Worm (Caenorhabditis elegans) whole organism, young adult: ENCODE results near the gene lin-3.
A peak's percentile ranks its signal among the peaks of the same experiment; 100 is the strongest.

Source experiments
- F22D6.2 ChIP-seq: sonication (generic microtip); optimal IDR thresholded peaks from 2 replicates; lab custom pipeline; 2016; ENCODE audit warnings: mild to moderate bottlenecking, missing genetic modification characterization, missing compliant biosample characterization
- F23B12.7 ChIP-seq: sonication (generic microtip); optimal IDR thresholded peaks from 2 replicates; lab custom pipeline; 2017; ENCODE audit warnings: missing genetic modification characterization, mild to moderate bottlenecking, missing compliant biosample characterization, antibody characterized with exemption, moderate library complexity; ENCODE audit not compliant: insufficient read depth
- F33H1.4 ChIP-seq: fragments of 200-800 bp; sonication (Bioruptor generic); IDR thresholded peaks from 2 replicates; pipeline ENCODE4 v1.3.6; 2022; ENCODE audit warnings: missing genetic modification reagents, missing genetic modification characterization, missing compliant biosample characterization
- K11D2.4 ChIP-seq: fragments of 200-800 bp; sonication (Bioruptor generic); IDR thresholded peaks from 2 replicates; pipeline ENCODE4 v1.3.6; 2022; ENCODE audit warnings: missing genetic modification reagents, missing genetic modification characterization, missing compliant biosample characterization
- ama-1 ChIP-seq, 3 experiments: fragments of 150-350 bp in 1 of 3; sonication (generic microtip) in 2 of 3; optimal IDR thresholded peaks; 2 replicates each; lab custom pipeline; 2014 to 2018; ENCODE audit warnings: missing biosample characterization in 2 of 3, missing genetic modification characterization in 2 of 3, missing genetic modification reagents in 2 of 3
- aptf-2 ChIP-seq: fragments of 200-800 bp; sonication (Bioruptor generic); conservative IDR thresholded peaks from 2 replicates; pipeline ENCODE4 v1.3.6; 2022; ENCODE audit warnings: missing genetic modification reagents, missing genetic modification characterization, missing compliant biosample characterization
- aptf-3 ChIP-seq: fragments of 200-800 bp; sonication (Bioruptor generic); IDR thresholded peaks from 2 replicates; pipeline ENCODE4 v1.3.6; 2022; ENCODE audit warnings: missing genetic modification characterization, missing compliant biosample characterization
- athp-1 ChIP-seq: sonication (generic microtip); optimal IDR thresholded peaks from 2 replicates; lab custom pipeline; 2017; ENCODE audit warnings: mild to moderate bottlenecking, missing genetic modification characterization, missing compliant biosample characterization
- attf-6 ChIP-seq: fragments of 200-800 bp; sonication (Bioruptor generic); IDR thresholded peaks from 2 replicates; pipeline ENCODE4 v1.3.6; 2022; ENCODE audit warnings: missing genetic modification reagents, missing genetic modification characterization, missing compliant biosample characterization
- bed-1 ChIP-seq: fragments of 200-800 bp; sonication (Bioruptor generic); IDR thresholded peaks from 2 replicates; pipeline ENCODE4 v1.3.6; 2022; ENCODE audit warnings: missing genetic modification reagents, missing genetic modification characterization, missing compliant biosample characterization
- bed-2 ChIP-seq: fragments of 200-800 bp; sonication (Bioruptor generic); IDR thresholded peaks from 2 replicates; pipeline ENCODE4 v1.3.6; 2022; ENCODE audit warnings: missing genetic modification reagents, missing genetic modification characterization, missing compliant biosample characterization
- ccch-3 ChIP-seq: fragments of 200-800 bp; sonication (Bioruptor generic); optimal IDR thresholded peaks from 2 replicates; lab custom pipeline; 2018; ENCODE audit warnings: mild to moderate bottlenecking, missing genetic modification characterization, missing compliant biosample characterization
- cebp-1 ChIP-seq, 2 experiments: fragments of 200-800 bp in 1 of 2; sonication (Bioruptor generic) in 1 of 2; sonication (generic microtip) in 1 of 2; IDR thresholded peaks in 1 of 2; optimal IDR thresholded peaks in 1 of 2; 2 replicates each; pipeline versions ENCODE4 v1.3.6 to Lab custom; 2017 to 2022; ENCODE audit warnings: missing compliant biosample characterization in 2 of 2, missing genetic modification characterization in 2 of 2, mild to moderate bottlenecking in 1 of 2, missing genetic modification reagents in 1 of 2, moderate library complexity in 1 of 2
- cebp-2 ChIP-seq: fragments of 200-800 bp; sonication (Bioruptor generic); IDR thresholded peaks from 2 replicates; pipeline ENCODE4 v1.3.6; 2022; ENCODE audit warnings: missing genetic modification characterization, missing compliant biosample characterization
- ceh-79 ChIP-seq: sonication (generic microtip); optimal IDR thresholded peaks from 2 replicates; lab custom pipeline; 2017; ENCODE audit warnings: mild to moderate bottlenecking, missing genetic modification characterization, missing compliant biosample characterization
- dpff-1 ChIP-seq: sonication (generic microtip); optimal IDR thresholded peaks from 2 replicates; lab custom pipeline; 2017; ENCODE audit warnings: mild to moderate bottlenecking, missing genetic modification characterization, missing compliant biosample characterization
- egl-18 ChIP-seq: fragments of 200-800 bp; sonication (Bioruptor generic); IDR thresholded peaks from 2 replicates; pipeline ENCODE4 v1.3.6; 2022; ENCODE audit warnings: missing genetic modification reagents, missing genetic modification characterization, missing compliant biosample characterization
- egl-44 ChIP-seq: fragments of 200-800 bp; sonication (Bioruptor generic); IDR thresholded peaks from 2 replicates; pipeline ENCODE4 v1.3.6; 2022; ENCODE audit warnings: missing genetic modification reagents, missing genetic modification characterization, missing compliant biosample characterization
- ekl-4 ChIP-seq: fragments of 200-800 bp; sonication (Bioruptor generic); IDR thresholded peaks from 2 replicates; pipeline ENCODE4 v1.3.6; 2022; ENCODE audit warnings: missing genetic modification reagents, missing genetic modification characterization, missing compliant biosample characterization
- fkh-3 ChIP-seq: sonication (generic microtip); optimal IDR thresholded peaks from 2 replicates; lab custom pipeline; 2016; ENCODE audit warnings: mild to moderate bottlenecking, missing genetic modification characterization, missing compliant biosample characterization
- gei-17 ChIP-seq: fragments of 200-800 bp; sonication (Bioruptor generic); optimal IDR thresholded peaks from 2 replicates; lab custom pipeline; 2018; ENCODE audit warnings: mild to moderate bottlenecking, missing genetic modification characterization, missing compliant biosample characterization
- hlh-12 ChIP-seq: sonication (generic microtip); optimal IDR thresholded peaks from 2 replicates; lab custom pipeline; 2016; ENCODE audit warnings: missing genetic modification characterization, missing compliant biosample characterization
- hlh-26 ChIP-seq: fragments of 200-800 bp; sonication (Bioruptor generic); conservative IDR thresholded peaks from 2 replicates; pipeline ENCODE4 v1.3.6; 2022; ENCODE audit warnings: missing genetic modification reagents, missing genetic modification characterization, missing compliant biosample characterization
- hmg-1.2 ChIP-seq: fragments of 200-800 bp; sonication (Bioruptor generic); IDR thresholded peaks from 2 replicates; pipeline ENCODE4 v1.3.6; 2022; ENCODE audit warnings: missing genetic modification reagents, missing genetic modification characterization, missing compliant biosample characterization
- hmg-20 ChIP-seq: fragments of 200-800 bp; sonication (Bioruptor generic); IDR thresholded peaks from 2 replicates; pipeline ENCODE4 v1.3.6; 2022; ENCODE audit warnings: missing genetic modification reagents, missing genetic modification characterization, missing compliant biosample characterization
- lag-1 ChIP-seq: fragments of 200-800 bp; sonication (Bioruptor generic); IDR thresholded peaks from 2 replicates; pipeline ENCODE4 v1.3.6; 2022; ENCODE audit warnings: missing genetic modification reagents, missing genetic modification characterization, missing compliant biosample characterization
- lin-35 ChIP-seq, 3 experiments: fragments of 150-350 bp in 2 of 3; sonication (generic microtip) in 1 of 3; optimal IDR thresholded peaks; 2 replicates each; lab custom pipeline; 2014 to 2018; ENCODE audit warnings: missing biosample characterization in 3 of 3, missing genetic modification characterization in 3 of 3, missing genetic modification reagents in 3 of 3
- lin-40 ChIP-seq: sonication (generic microtip); optimal IDR thresholded peaks from 2 replicates; lab custom pipeline; 2016; ENCODE audit warnings: missing genetic modification characterization, mild to moderate bottlenecking, missing compliant biosample characterization, missing genotype, missing genetic modification reagents
- lin-54 ChIP-seq: fragments of 200-800 bp; sonication (Bioruptor generic); optimal IDR thresholded peaks from 2 replicates; lab custom pipeline; 2018; ENCODE audit warnings: mild to moderate bottlenecking, missing genetic modification characterization, missing compliant biosample characterization
- lsl-1 ChIP-seq: fragments of 200-800 bp; sonication (Bioruptor generic); optimal IDR thresholded peaks from 2 replicates; lab custom pipeline; 2018; ENCODE audit warnings: mild to moderate bottlenecking, missing genetic modification characterization, moderate library complexity, missing compliant biosample characterization
- lsy-27 ChIP-seq: sonication (generic microtip); optimal IDR thresholded peaks from 2 replicates; lab custom pipeline; 2017; ENCODE audit warnings: missing genetic modification characterization, mild to moderate bottlenecking, missing compliant biosample characterization, antibody characterized with exemption, missing genotype, borderline replicate concordance; ENCODE audit not compliant: insufficient read depth
- madf-10 ChIP-seq: sonication (generic microtip); optimal IDR thresholded peaks from 2 replicates; lab custom pipeline; 2016; ENCODE audit warnings: mild to moderate bottlenecking, missing genetic modification characterization, missing compliant biosample characterization
- madf-8 ChIP-seq: fragments of 200-800 bp; sonication (Bioruptor generic); conservative IDR thresholded peaks from 2 replicates; pipeline ENCODE4 v1.3.6; 2022; ENCODE audit warnings: missing genetic modification reagents, missing genetic modification characterization, missing compliant biosample characterization
- pbrm-1 ChIP-seq: fragments of 200-800 bp; sonication (Bioruptor generic); IDR thresholded peaks from 2 replicates; pipeline ENCODE4 v1.3.6; 2022; ENCODE audit warnings: missing genetic modification reagents, missing genetic modification characterization, missing compliant biosample characterization
- pha-4 ChIP-seq: fragments of 150-350 bp; sonication (generic microtip); optimal IDR thresholded peaks from 2 replicates; lab custom pipeline; 2014; ENCODE audit warnings: missing biosample characterization, missing genetic modification reagents, missing genetic modification characterization
- repo-1 ChIP-seq: sonication (generic microtip); optimal IDR thresholded peaks from 2 replicates; lab custom pipeline; 2017; ENCODE audit warnings: mild to moderate bottlenecking, missing genetic modification characterization, missing compliant biosample characterization
- rpc-1 ChIP-seq, 2 experiments: fragments of 150-350 bp in 1 of 2; sonication (generic microtip) in 1 of 2; optimal IDR thresholded peaks; 2 replicates each; lab custom pipeline; 2014 to 2018; ENCODE audit warnings: missing biosample characterization in 1 of 2, missing genetic modification characterization in 1 of 2, missing genetic modification reagents in 1 of 2, missing genotype in 1 of 2
- snpc-1.1 ChIP-seq: sonication (generic microtip); optimal IDR thresholded peaks from 2 replicates; lab custom pipeline; 2017; ENCODE audit warnings: missing genetic modification characterization, mild to moderate bottlenecking, missing compliant biosample characterization, antibody characterized with exemption, moderate library complexity, missing genotype, missing genetic modification reagents; ENCODE audit not compliant: insufficient read depth
- snpc-1.3 ChIP-seq: sonication (generic microtip); optimal IDR thresholded peaks from 2 replicates; lab custom pipeline; 2017; ENCODE audit warnings: missing genetic modification characterization, mild to moderate bottlenecking, missing compliant biosample characterization, antibody characterized with exemption, moderate library complexity, missing genotype, missing genetic modification reagents; ENCODE audit not compliant: insufficient read depth
- snpc-3.4 ChIP-seq: sonication (generic microtip); optimal IDR thresholded peaks from 2 replicates; lab custom pipeline; 2017; ENCODE audit warnings: missing genetic modification characterization, mild to moderate bottlenecking, missing compliant biosample characterization, antibody characterized with exemption, moderate library complexity, missing genotype, missing genetic modification reagents
- tbx-9 ChIP-seq: sonication (generic microtip); optimal IDR thresholded peaks from 2 replicates; lab custom pipeline; 2016; ENCODE audit warnings: borderline replicate concordance, missing genetic modification characterization, inconsistent platforms, missing compliant biosample characterization
- unc-130 ChIP-seq: sonication (generic microtip); optimal IDR thresholded peaks from 2 replicates; lab custom pipeline; 2016; ENCODE audit warnings: missing genetic modification reagents, missing genetic modification characterization, missing compliant biosample characterization
- unc-62 ChIP-seq: fragments of 150-350 bp; optimal IDR thresholded peaks from 2 replicates; lab custom pipeline; 2014; ENCODE audit warnings: missing biosample characterization, missing genetic modification reagents, missing genetic modification characterization
- ztf-25 ChIP-seq: fragments of 200-800 bp; sonication (Bioruptor generic); IDR thresholded peaks from 2 replicates; pipeline ENCODE4 v1.3.6; 2022; ENCODE audit warnings: missing genetic modification reagents, missing genetic modification characterization, missing compliant biosample characterization
- ztf-26 ChIP-seq: sonication (generic microtip); optimal IDR thresholded peaks from 2 replicates; lab custom pipeline; 2017; ENCODE audit warnings: missing genetic modification characterization, missing compliant biosample characterization
- ztf-28 ChIP-seq: fragments of 200-800 bp; sonication (Bioruptor generic); IDR thresholded peaks from 2 replicates; pipeline ENCODE4 v1.3.6; 2022; ENCODE audit warnings: missing genetic modification reagents, missing genetic modification characterization, missing compliant biosample characterization

Gene lin-3

DNA sequence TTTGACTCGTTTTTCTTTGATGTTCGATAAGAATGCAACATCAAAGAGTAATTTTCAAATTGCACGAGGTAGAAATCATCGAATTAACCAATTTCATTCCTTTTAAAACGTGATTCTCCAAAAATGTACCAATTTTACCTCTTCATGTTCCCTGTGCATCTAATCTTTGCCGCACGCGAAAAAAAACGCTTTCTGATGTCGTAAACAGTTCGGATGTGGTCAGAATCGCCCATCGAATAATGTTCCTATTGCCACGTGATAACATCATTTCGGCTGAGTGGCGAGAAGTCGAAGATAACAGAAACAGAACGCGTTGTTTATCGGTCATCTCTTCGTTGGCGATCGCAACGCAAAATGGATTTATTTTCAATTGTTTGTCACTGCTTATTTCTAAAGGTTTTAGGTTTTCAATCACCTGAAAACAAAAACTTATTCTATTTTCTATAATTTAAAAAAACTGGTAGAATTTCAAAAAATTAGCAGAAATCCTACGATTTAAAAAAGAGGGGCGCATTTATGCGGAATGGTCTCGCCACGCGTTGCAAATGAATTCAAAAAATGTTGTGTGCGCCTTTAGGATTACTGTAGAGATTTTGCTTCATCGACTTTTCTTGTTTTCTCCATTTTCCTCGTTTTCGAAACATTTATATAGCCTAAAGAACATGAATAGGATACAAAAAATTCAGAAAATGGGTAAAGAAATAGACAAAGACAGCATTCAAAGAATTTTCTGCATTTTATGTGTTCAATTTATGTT, 32.4 kb upstream of the lin-3 start, which contains the start of gene mogs-1 (continued):
- no peak for TF ChIP-seq unc-62 (GFP tag; lab: Kevin White, UChicago)
- TF ChIP-seq snpc-1.3 (tag; lab: Kevin White, UChicago) = no peak
- TF ChIP-seq madf-10 (tag; lab: Kevin White, UChicago) = no peak
- TF ChIP-seq bed-1 (GFP tag; lab: Robert Waterston, UW) = no peak
- no peak for TF ChIP-seq hmg-20
- TF ChIP-seq unc-130 = no peak
- peak; percentile 64 for TF ChIP-seq lsl-1 (GFP tag; lab: Kevin White, UChicago)
- no peak for TF ChIP-seq aptf-2
- TF ChIP-seq lin-54 (GFP tag; lab: Kevin White, UChicago) = peak; percentile 31
- TF ChIP-seq hlh-26 (GFP tag; lab: Robert Waterston, UW) = no peak
- no peak for TF ChIP-seq fkh-3 (tag; lab: Kevin White, UChicago)
- no peak for TF ChIP-seq pha-4 (tag; lab: Kevin White, UChicago)
- no peak for TF ChIP-seq lin-40 (tag; lab: Kevin White, UChicago)
- no peak for TF ChIP-seq snpc-3.4
- no peak for TF ChIP-seq cebp-1 (GFP tag; IDR thresholded peaks at IDR 0.05; lab: Robert Waterston, UW)
- TF ChIP-seq cebp-1 (tag; optimal IDR thresholded peaks at IDR 0.05; lab: Kevin White, UChicago) = peak; percentile 39
- no peak for TF ChIP-seq lag-1
- no peak for TF ChIP-seq cebp-2 (GFP tag; lab: Robert Waterston, UW)
- TF ChIP-seq snpc-1.1 (tag; lab: Kevin White, UChicago) = no peak
- no peak for TF ChIP-seq dpff-1
- peak; percentile 59; the same call in 1 of the 2 replicates for TF ChIP-seq F33H1.4 (GFP tag; lab: Robert Waterston, UW)
- TF ChIP-seq ztf-25 (GFP tag; lab: Robert Waterston, UW) = no peak
- no peak for TF ChIP-seq aptf-3 (GFP tag; lab: Robert Waterston, UW)
- no peak for TF ChIP-seq F22D6.2
- no peak for TF ChIP-seq rpc-1 (optimal IDR thresholded peaks at IDR 0.05; lab: Kevin White, UChicago)
- TF ChIP-seq rpc-1 (tag; optimal IDR thresholded peaks at IDR 0.05; lab: Kevin White, UChicago) = no peak
- no peak for TF ChIP-seq lsy-27
- TF ChIP-seq ama-1 (optimal IDR thresholded peaks at IDR 0.05; lab: Kevin White, UChicago) = no peak
- no peak for TF ChIP-seq ama-1 (GFP tag; optimal IDR thresholded peaks at IDR 0.05; lab: Kevin White, UChicago)
- no peak for TF ChIP-seq ztf-28 (GFP tag; lab: Robert Waterston, UW)
- no peak for TF ChIP-seq gei-17 (GFP tag; lab: Kevin White, UChicago)
- TF ChIP-seq lin-35 (GFP tag; optimal IDR thresholded peaks at IDR 0.05; lab: Kevin White, UChicago) = no peak
- no peak for TF ChIP-seq athp-1 (tag; lab: Kevin White, UChicago)
- TF ChIP-seq attf-6 (GFP tag; lab: Robert Waterston, UW) = no peak
- TF ChIP-seq F23B12.7 (tag; lab: Kevin White, UChicago) = no peak
- no peak for TF ChIP-seq ekl-4 (GFP tag; lab: Robert Waterston, UW)
- no peak for TF ChIP-seq hlh-12 (tag; lab: Kevin White, UChicago)
- no peak for TF ChIP-seq madf-8 (GFP tag; lab: Robert Waterston, UW)
- no peak for TF ChIP-seq pbrm-1 (GFP tag; lab: Robert Waterston, UW)
- TF ChIP-seq hmg-1.2 (GFP tag; lab: Robert Waterston, UW) = no peak
- TF ChIP-seq K11D2.4 (GFP tag; lab: Robert Waterston, UW) = no peak
- no peak for TF ChIP-seq tbx-9 (tag; lab: Kevin White, UChicago)
- TF ChIP-seq egl-18 (GFP tag; lab: Robert Waterston, UW) = no peak
- peak; percentile 57 for TF ChIP-seq ztf-26 (tag; lab: Kevin White, UChicago)
- TF ChIP-seq repo-1 (tag; lab: Kevin White, UChicago) = peak; percentile 6
- no peak for TF ChIP-seq egl-44 (GFP tag; lab: Robert Waterston, UW)
- TF ChIP-seq ceh-79 = no peak
- TF ChIP-seq bed-2 (GFP tag; lab: Robert Waterston, UW) = no peak
- no peak for TF ChIP-seq ccch-3
